Fruit fly (Drosophila melanogaster): ENCODE results near the gene Duba.

The Duba gene

DNA sequence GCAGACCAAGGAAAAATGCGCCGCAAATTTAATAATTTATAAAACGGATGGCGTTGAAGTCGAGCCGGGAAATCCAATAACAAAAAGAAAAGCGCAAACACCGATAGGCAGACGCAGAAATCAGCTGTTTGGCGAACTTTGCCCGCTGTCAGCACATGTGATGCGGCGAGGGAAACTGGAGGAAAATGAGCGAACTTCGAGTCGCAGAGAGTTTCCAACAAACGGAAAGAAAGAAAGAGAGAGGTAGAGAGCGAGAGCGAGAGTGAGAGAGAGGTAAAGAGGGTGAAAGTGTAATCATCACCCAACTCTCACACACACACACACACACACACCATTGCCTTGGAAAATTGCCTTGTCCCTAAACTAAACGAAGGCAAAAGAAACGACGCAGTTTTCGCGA is 52.1 kb downstream of the Duba start (continued):
- TF ChIP-seq CG3919 (GFP tag; optimal IDR thresholded peaks at IDR 0.05) (peak; percentile 46), achi (GFP tag; optimal IDR thresholded peaks at IDR 0.05) (no peak), fd59A (GFP tag; optimal IDR thresholded peaks at IDR 0.05) (no peak), lz (GFP tag; optimal IDR thresholded peaks at IDR 0.05) (no peak), CG3032 (tag; optimal IDR thresholded peaks at IDR 0.05) (no peak), pdm3 (GFP tag; optimal IDR thresholded peaks at IDR 0.05) (no peak), CG31627 (GFP tag; optimal IDR thresholded peaks at IDR 0.05) (no peak), svp (GFP tag) (peak; percentile 74), Sox14 (GFP tag; optimal IDR thresholded peaks at IDR 0.05) (no peak), Ets21C (GFP tag; optimal IDR thresholded peaks at IDR 0.05) (no peak), fkh (GFP tag; optimal IDR thresholded peaks at IDR 0.05) (no peak), salr (GFP tag; optimal IDR thresholded peaks at IDR 0.05) (peak in 1 of 2 experiments; percentile 11), CG4318 (GFP tag; optimal IDR thresholded peaks at IDR 0.05) (no peak), Hr39 (GFP tag; optimal IDR thresholded peaks at IDR 0.05) (no peak), dsx (GFP tag; optimal IDR thresholded peaks at IDR 0.05; ENCODE audit: poor library complexity, severe bottlenecking) (peak; percentile 20), Eip93F (GFP tag; optimal IDR thresholded peaks at IDR 0.05) (no peak), Blimp-1 (GFP tag; optimal IDR thresholded peaks at IDR 0.05) (no peak), CG15336 (GFP tag; IDR thresholded peaks at IDR 0.05) (peak; percentile 58; the same call in 1 of the 2 replicates), CG6276 (GFP tag; optimal IDR thresholded peaks at IDR 0.05) (peak; percentile 91), net (GFP tag; optimal IDR thresholded peaks at IDR 0.05) (peak; percentile 70), Sox102F (GFP tag; optimal IDR thresholded peaks at IDR 0.05) (no peak)

DNA sequence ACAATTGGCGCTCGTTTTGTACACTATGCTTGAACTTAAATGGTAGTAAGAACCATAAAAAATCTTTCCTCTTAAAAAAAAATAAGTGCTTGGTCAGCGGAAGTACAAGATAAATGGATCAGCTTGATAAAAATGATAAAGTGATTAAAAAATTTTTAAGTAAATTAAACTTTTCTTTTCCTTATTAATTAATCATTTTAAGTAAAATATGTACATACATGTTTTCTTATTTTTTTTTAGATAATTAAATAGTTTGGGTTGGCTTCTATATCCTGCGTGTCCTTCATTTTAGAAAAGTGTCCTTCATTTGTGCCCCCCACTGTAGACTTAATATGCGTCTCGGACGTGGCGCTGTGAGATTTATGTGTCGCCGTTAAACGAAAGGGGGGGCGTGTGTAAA is 52.6 kb downstream of the Duba start:
- peak; percentile 47 for TF ChIP-seq CG4318 (GFP tag; optimal IDR thresholded peaks at IDR 0.05)
- TF ChIP-seq Met (GFP tag; optimal IDR thresholded peaks at IDR 0.05), result no peak
- TF ChIP-seq OdsH (GFP tag; optimal IDR thresholded peaks at IDR 0.05), result peak; percentile 24
- peak; percentile 32; the same call in 2 of the 3 replicates for TF ChIP-seq CG8119 (GFP tag; IDR thresholded peaks at IDR 0.05)
- TF ChIP-seq Eip78C (GFP tag), result peak; percentile 60
- peak; percentile 29 for TF ChIP-seq pdm3 (GFP tag; optimal IDR thresholded peaks at IDR 0.05)
- TF ChIP-seq CG16779 (tag; optimal IDR thresholded peaks at IDR 0.05), result no peak
- TF ChIP-seq acj6 (GFP tag; optimal IDR thresholded peaks at IDR 0.05), result peak; percentile 32
- TF ChIP-seq Hr4 (GFP tag; optimal IDR thresholded peaks at IDR 0.05), result peak; percentile 31
- no peak for TF ChIP-seq CG9139 (GFP tag; optimal IDR thresholded peaks at IDR 0.05)
- no peak for TF ChIP-seq CG1621 (tag; optimal IDR thresholded peaks at IDR 0.05)
- TF ChIP-seq Ets96B (tag; optimal IDR thresholded peaks at IDR 0.05), result no peak
- TF ChIP-seq CG15336 (GFP tag; IDR thresholded peaks at IDR 0.05), result peak; percentile 55
- TF ChIP-seq CG32006 (GFP tag; optimal IDR thresholded peaks at IDR 0.05), result peak; percentile 62

DNA sequence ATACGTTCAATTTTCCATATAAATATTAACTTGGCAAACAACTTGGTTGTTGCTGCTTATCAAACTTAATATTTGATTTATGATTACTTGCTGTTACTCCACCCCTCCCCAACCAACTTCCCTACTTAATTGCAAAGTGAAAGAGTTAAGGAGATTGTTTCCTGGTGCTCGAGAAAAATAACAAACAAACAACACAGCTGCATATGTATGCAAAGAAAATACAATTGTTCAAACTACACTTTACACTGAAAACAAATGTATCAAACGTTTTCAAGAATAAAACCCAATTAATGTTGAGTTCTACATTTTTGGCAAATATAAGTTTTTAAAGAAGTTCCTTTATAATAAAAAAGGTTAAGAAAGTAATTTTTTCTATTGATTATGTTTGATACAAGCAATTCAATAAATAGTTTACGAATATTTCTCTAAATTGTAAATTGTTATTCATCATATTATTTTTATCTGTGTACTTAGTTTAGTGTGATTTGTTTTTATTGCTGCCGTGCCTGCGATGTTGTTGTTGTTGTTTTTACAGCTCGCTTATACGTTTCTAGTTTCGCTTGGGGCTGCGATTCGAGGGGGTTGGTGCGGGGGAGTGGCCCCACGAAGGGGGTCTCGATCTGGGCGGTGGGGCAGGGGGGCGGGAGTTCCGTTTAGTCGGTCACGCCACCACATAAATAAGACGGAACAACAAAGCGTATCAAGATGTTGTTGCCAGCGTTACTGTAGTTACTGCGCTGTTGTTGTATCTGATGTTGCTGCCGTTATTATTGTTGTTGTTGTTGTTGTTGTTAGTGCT is 53.4 kb downstream of the Duba start:
- TF ChIP-seq CG10669 (GFP tag; optimal IDR thresholded peaks at IDR 0.05), result peak; percentile 53
- TF ChIP-seq CG1621 (tag; optimal IDR thresholded peaks at IDR 0.05), result peak; percentile 37
- TF ChIP-seq CG3032 (tag; optimal IDR thresholded peaks at IDR 0.05), result peak; percentile 49
- TF ChIP-seq CG3919 (GFP tag; optimal IDR thresholded peaks at IDR 0.05), result peak; percentile 37
- peak; percentile 41 to 85 for TF ChIP-seq salr (GFP tag; optimal IDR thresholded peaks at IDR 0.05)
- TF ChIP-seq svp (GFP tag), result no peak
- TF ChIP-seq fd59A (GFP tag; optimal IDR thresholded peaks at IDR 0.05), result peak; percentile 27
- TF ChIP-seq dac (GFP tag; optimal IDR thresholded peaks at IDR 0.05), result no peak
- TF ChIP-seq Met (GFP tag; optimal IDR thresholded peaks at IDR 0.05), result no peak
- peak; percentile 59 for TF ChIP-seq OdsH (GFP tag; optimal IDR thresholded peaks at IDR 0.05)
- no peak for TF ChIP-seq fd85E (GFP tag; optimal IDR thresholded peaks at IDR 0.05)
- no peak for TF ChIP-seq lz (GFP tag; optimal IDR thresholded peaks at IDR 0.05)
- TF ChIP-seq pdm3 (GFP tag; optimal IDR thresholded peaks at IDR 0.05), result peak; percentile 48
- peak; percentile 68 for TF ChIP-seq Lpt (GFP tag; optimal IDR thresholded peaks at IDR 0.05)
- TF ChIP-seq acj6 (GFP tag; optimal IDR thresholded peaks at IDR 0.05), result peak; percentile 23
- TF ChIP-seq cyc (GFP tag; optimal IDR thresholded peaks at IDR 0.05), result no peak
- no peak for TF ChIP-seq Ets21C (GFP tag; optimal IDR thresholded peaks at IDR 0.05)
- TF ChIP-seq CG8319 (GFP tag; optimal IDR thresholded peaks at IDR 0.05), result no peak
- peak; percentile 54 for TF ChIP-seq CG6808 (GFP tag; optimal IDR thresholded peaks at IDR 0.05)
- TF ChIP-seq ss (GFP tag; optimal IDR thresholded peaks at IDR 0.05), result peak; percentile 65 to 91
- TF ChIP-seq achi (GFP tag; optimal IDR thresholded peaks at IDR 0.05), result peak; percentile 41
- peak; percentile 92 for TF ChIP-seq CG8119 (GFP tag; IDR thresholded peaks at IDR 0.05)
- peak; percentile 67 for TF ChIP-seq CG4318 (GFP tag; optimal IDR thresholded peaks at IDR 0.05)
- TF ChIP-seq CG6854 (GFP tag; optimal IDR thresholded peaks at IDR 0.05), result no peak
- TF ChIP-seq Eip75B (GFP tag; optimal IDR thresholded peaks at IDR 0.05), result peak; percentile 28
- TF ChIP-seq vri (GFP tag; optimal IDR thresholded peaks at IDR 0.05), result no peak
- peak; percentile 80 for TF ChIP-seq Hr4 (GFP tag; optimal IDR thresholded peaks at IDR 0.05)
- peak; percentile 64 for TF ChIP-seq Ets96B (tag; optimal IDR thresholded peaks at IDR 0.05)
- peak; percentile 33 for TF ChIP-seq CG11762 (GFP tag; optimal IDR thresholded peaks at IDR 0.05; ENCODE audit: insufficient read depth)

Data from whole organism, prepupa.